Worm (Caenorhabditis elegans): ENCODE data around the gene cank-26.

cank-26 gene

DNA sequence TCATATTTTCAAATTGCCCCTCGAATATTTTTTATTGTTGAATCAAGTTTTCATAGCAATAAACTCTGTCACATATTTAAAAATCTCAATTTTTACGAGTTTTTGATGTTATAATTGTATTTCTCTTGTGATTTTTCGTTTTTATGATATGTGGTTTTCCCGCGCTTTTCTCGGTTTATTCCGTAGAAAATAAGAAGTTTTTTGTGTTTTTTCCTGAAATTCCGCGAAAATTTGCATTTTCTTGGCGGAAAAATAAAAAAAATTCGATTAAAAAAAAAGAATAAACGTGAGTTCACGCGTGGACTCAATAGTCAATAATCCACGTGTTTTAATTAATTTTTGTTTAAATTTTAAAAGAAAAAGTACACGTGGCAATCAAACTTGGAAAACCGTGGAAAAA is 38.9 kb downstream of the cank-26 start:
- TF ChIP-seq ztf-29 (GFP tag; IDR thresholded peaks at IDR 0.05) (no peak), T22C8.4 (GFP tag; IDR thresholded peaks at IDR 0.05) (no peak), med-1 (GFP tag; optimal IDR thresholded peaks at IDR 0.05; ENCODE audit: insufficient read depth) (no peak), tab-1 (GFP tag; IDR thresholded peaks at IDR 0.05) (no peak), flt-1 (GFP tag; IDR thresholded peaks at IDR 0.05) (no peak), ref-1 (GFP tag; conservative IDR thresholded peaks at IDR 0.05) (no peak), cog-1 (tag; optimal IDR thresholded peaks at IDR 0.05) (no peak), klf-2 (GFP tag; conservative IDR thresholded peaks at IDR 0.05) (no peak), ztf-23 (GFP tag; IDR thresholded peaks at IDR 0.05) (no peak)

- TF ChIP-seq ref-1 (GFP tag; conservative IDR thresholded peaks at IDR 0.05) (no peak), klf-2 (GFP tag; conservative IDR thresholded peaks at IDR 0.05) (no peak), tab-1 (GFP tag; IDR thresholded peaks at IDR 0.05) (no peak), med-1 (GFP tag; optimal IDR thresholded peaks at IDR 0.05; ENCODE audit: insufficient read depth) (no peak), ztf-29 (GFP tag; IDR thresholded peaks at IDR 0.05) (no peak), cog-1 (tag; optimal IDR thresholded peaks at IDR 0.05) (no peak), flt-1 (GFP tag; IDR thresholded peaks at IDR 0.05) (no peak), T22C8.4 (GFP tag; IDR thresholded peaks at IDR 0.05) (no peak)
Observed at ce11 chrII:3935098-3935497, 39.8 kb downstream of the cank-26 start.

ce11 chrII:3934085-3934484 is 40.8 kb downstream of the cank-26 start, which contains the start of gene Y14H12B.1:
TSS of gene Y14H12B.1 (plus strand) at chrII:3934447.
- TF ChIP-seq cog-1 (tag; optimal IDR thresholded peaks at IDR 0.05): no peak
- TF ChIP-seq med-1 (GFP tag; optimal IDR thresholded peaks at IDR 0.05; ENCODE audit: insufficient read depth): no peak
- TF ChIP-seq flt-1 (GFP tag; IDR thresholded peaks at IDR 0.05): no peak
- no peak for TF ChIP-seq tab-1 (GFP tag; IDR thresholded peaks at IDR 0.05)
- TF ChIP-seq ztf-23 (GFP tag; IDR thresholded peaks at IDR 0.05): no peak
- TF ChIP-seq ztf-29 (GFP tag; IDR thresholded peaks at IDR 0.05): no peak
- TF ChIP-seq klf-2 (GFP tag; conservative IDR thresholded peaks at IDR 0.05): no peak
- no peak for TF ChIP-seq T22C8.4 (GFP tag; IDR thresholded peaks at IDR 0.05)
- no peak for TF ChIP-seq ref-1 (GFP tag; conservative IDR thresholded peaks at IDR 0.05)

DNA sequence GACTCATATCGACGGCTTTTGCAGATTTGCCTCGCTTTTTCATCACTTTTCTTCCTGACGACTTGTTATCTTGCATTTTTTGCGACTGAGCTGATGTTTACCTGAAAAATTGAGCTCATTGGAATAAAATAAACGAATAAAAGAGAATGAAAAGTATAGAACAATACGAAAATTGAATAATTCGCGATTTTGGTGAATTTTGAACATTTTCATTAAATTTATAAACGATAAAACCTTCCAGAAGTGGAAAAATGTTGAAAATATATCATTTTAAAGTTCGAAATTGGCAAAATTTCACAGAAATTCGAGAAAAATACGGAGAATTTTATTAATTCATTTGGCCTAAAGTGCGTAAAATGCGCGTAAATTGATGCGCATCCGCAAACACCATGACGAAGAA is 41.2 kb downstream of the cank-26 start, which contains the start of gene Y14H12B.2:
TSS of gene Y14H12B.2 (minus strand) at position 101 of the 400 bp plus-strand sequence.
- no peak for TF ChIP-seq ref-1 (GFP tag; conservative IDR thresholded peaks at IDR 0.05)
- no peak for TF ChIP-seq med-1 (GFP tag; optimal IDR thresholded peaks at IDR 0.05; ENCODE audit: insufficient read depth)
- no peak for TF ChIP-seq cog-1 (tag; optimal IDR thresholded peaks at IDR 0.05)
- no peak for TF ChIP-seq T22C8.4 (GFP tag; IDR thresholded peaks at IDR 0.05)

- TF ChIP-seq med-1 (GFP tag; optimal IDR thresholded peaks at IDR 0.05; ENCODE audit: insufficient read depth) (no peak), klf-2 (GFP tag; conservative IDR thresholded peaks at IDR 0.05) (no peak), flt-1 (GFP tag; IDR thresholded peaks at IDR 0.05) (no peak), cog-1 (tag; optimal IDR thresholded peaks at IDR 0.05) (no peak), T22C8.4 (GFP tag; IDR thresholded peaks at IDR 0.05) (no peak), ref-1 (GFP tag; conservative IDR thresholded peaks at IDR 0.05) (no peak), tab-1 (GFP tag; IDR thresholded peaks at IDR 0.05) (no peak), ztf-23 (GFP tag; IDR thresholded peaks at IDR 0.05) (no peak), ztf-29 (GFP tag; IDR thresholded peaks at IDR 0.05) (no peak)
Observed at ce11 chrII:3931825-3932224, 43.0 kb downstream of the cank-26 start.

DNA sequence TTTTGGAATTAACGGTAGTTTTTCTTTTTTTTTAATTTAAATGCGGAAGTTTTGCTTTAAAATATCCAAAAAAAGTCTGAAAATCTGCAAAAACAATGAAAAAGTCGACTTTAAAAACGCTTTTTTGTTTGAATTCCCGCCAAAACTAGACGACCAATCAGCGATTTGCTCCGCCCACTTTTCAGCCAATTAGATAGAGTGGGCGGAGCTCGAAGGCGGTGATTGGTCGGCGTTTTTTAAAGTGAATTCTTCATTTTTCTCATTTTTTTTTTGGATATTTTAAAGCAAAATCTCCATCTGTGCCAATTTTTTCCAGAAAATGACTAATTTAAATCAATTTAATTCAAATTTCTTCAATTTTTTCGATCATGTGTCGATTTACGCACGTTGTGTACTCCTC is 43.6 kb downstream of the cank-26 start:
- no peak for TF ChIP-seq ztf-29 (GFP tag; IDR thresholded peaks at IDR 0.05)
- no peak for TF ChIP-seq ref-1 (GFP tag; conservative IDR thresholded peaks at IDR 0.05)
- TF ChIP-seq T22C8.4 (GFP tag; IDR thresholded peaks at IDR 0.05): no peak
- TF ChIP-seq med-1 (GFP tag; optimal IDR thresholded peaks at IDR 0.05; ENCODE audit: insufficient read depth): no peak
- no peak for TF ChIP-seq klf-2 (GFP tag; conservative IDR thresholded peaks at IDR 0.05)
- no peak for TF ChIP-seq flt-1 (GFP tag; IDR thresholded peaks at IDR 0.05)
- TF ChIP-seq cog-1 (tag; optimal IDR thresholded peaks at IDR 0.05): no peak
- TF ChIP-seq tab-1 (GFP tag; IDR thresholded peaks at IDR 0.05): no peak
- no peak for TF ChIP-seq ztf-23 (GFP tag; IDR thresholded peaks at IDR 0.05)

ce11 chrII:3930478-3931182 is 44.2 kb downstream of the cank-26 start:
- TF ChIP-seq ztf-23 (GFP tag; IDR thresholded peaks at IDR 0.05) (no peak), ztf-29 (GFP tag; IDR thresholded peaks at IDR 0.05) (no peak), klf-2 (GFP tag; conservative IDR thresholded peaks at IDR 0.05) (no peak), cog-1 (tag; optimal IDR thresholded peaks at IDR 0.05) (peak; percentile 8)

- TF ChIP-seq ref-1 (GFP tag; conservative IDR thresholded peaks at IDR 0.05) (no peak), flt-1 (GFP tag; IDR thresholded peaks at IDR 0.05) (no peak), ztf-23 (GFP tag; IDR thresholded peaks at IDR 0.05) (no peak), med-1 (GFP tag; optimal IDR thresholded peaks at IDR 0.05; ENCODE audit: insufficient read depth) (no peak), ztf-29 (GFP tag; IDR thresholded peaks at IDR 0.05) (no peak), klf-2 (GFP tag; conservative IDR thresholded peaks at IDR 0.05) (no peak), T22C8.4 (GFP tag; IDR thresholded peaks at IDR 0.05) (no peak), tab-1 (GFP tag; IDR thresholded peaks at IDR 0.05) (no peak), cog-1 (tag; optimal IDR thresholded peaks at IDR 0.05) (no peak)
Observed at ce11 chrII:3929446-3929845, 45.4 kb downstream of the cank-26 start.

DNA sequence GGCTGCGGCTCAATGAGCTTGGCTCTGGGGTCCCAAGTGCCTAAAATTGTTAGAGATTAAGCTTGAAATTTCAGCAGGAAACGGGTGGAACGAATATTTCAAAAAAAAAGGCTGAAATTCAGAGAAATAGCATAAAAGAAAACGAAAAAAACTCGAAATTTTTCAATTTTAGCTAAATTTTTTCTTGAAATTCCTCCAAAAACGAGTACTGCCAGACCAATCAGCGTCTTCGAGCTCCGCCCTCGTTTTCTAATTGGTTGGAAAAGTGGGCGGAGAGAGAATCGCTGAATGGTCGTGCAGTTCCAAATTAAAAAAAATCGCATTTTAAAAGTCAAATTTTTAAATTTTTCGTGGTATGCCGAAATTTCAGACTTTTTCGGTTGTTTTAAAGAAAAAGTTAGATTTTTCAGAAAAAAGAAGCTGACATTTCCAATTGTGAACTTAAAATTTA is 46.9 kb downstream of the cank-26 start, which contains the start of gene plpp-1.1:
TSS of gene plpp-1.1 (minus strand) at position 51 of the 451 bp plus-strand sequence.
- no peak for TF ChIP-seq T22C8.4 (GFP tag; IDR thresholded peaks at IDR 0.05)
- TF ChIP-seq klf-2 (GFP tag; conservative IDR thresholded peaks at IDR 0.05): no peak
- no peak for TF ChIP-seq ztf-29 (GFP tag; IDR thresholded peaks at IDR 0.05)
- no peak for TF ChIP-seq ztf-23 (GFP tag; IDR thresholded peaks at IDR 0.05)
- no peak for TF ChIP-seq ref-1 (GFP tag; conservative IDR thresholded peaks at IDR 0.05)
- no peak for TF ChIP-seq flt-1 (GFP tag; IDR thresholded peaks at IDR 0.05)
